Fruit fly (Drosophila melanogaster) Kc167 (cell line): ENCODE results near the gene Rnb.

Source experiments
- Myc ChIP-seq: fragments of >200 bp; optimal IDR thresholded peaks from 2 replicates; lab custom pipeline; 2017; ENCODE audit warnings: missing external identifiers
- Sin3A ChIP-seq: fragments of >200 bp; optimal IDR thresholded peaks from 2 replicates; lab custom pipeline; 2018; ENCODE audit warnings: missing external identifiers
- h ChIP-seq: fragments of >200 bp; optimal IDR thresholded peaks from 3 replicates; lab custom pipeline; 2018; ENCODE audit warnings: missing external identifiers
- insv ChIP-seq: fragments of >200 bp; optimal IDR thresholded peaks from 3 replicates; lab custom pipeline; 2018; ENCODE audit warnings: missing external identifiers
- psq ChIP-seq: fragments of >200 bp; optimal IDR thresholded peaks from 2 replicates; lab custom pipeline; 2017; ENCODE audit warnings: missing external identifiers
- ttk ChIP-seq: sonication (Bioruptor generic); optimal IDR thresholded peaks from 2 replicates; lab custom pipeline; 2017; ENCODE audit warnings: missing external identifiers

Gene Rnb

dm6 chr3R:29798966-29799680 is at the start of gene Rnb, which contains the start of gene Drice:
Gene Rnb, minus strand, starts transcription at chr3R:29799354.
Gene Drice, plus strand, starts transcription at chr3R:29799658.
- TF ChIP-seq h (lab: Kevin White, UChicago) (no peak), ttk (lab: Kevin White, UChicago) (no peak), Myc (lab: Kevin White, UChicago) (no peak), psq (lab: Kevin White, UChicago) (no peak), insv (lab: Kevin White, UChicago) (no peak), Sin3A (lab: Kevin White, UChicago) (no peak)

- TF ChIP-seq insv (lab: Kevin White, UChicago) = no peak
- no peak for TF ChIP-seq Myc (lab: Kevin White, UChicago)
- no peak for TF ChIP-seq ttk (lab: Kevin White, UChicago)
- TF ChIP-seq psq (lab: Kevin White, UChicago) = no peak
- TF ChIP-seq Sin3A (lab: Kevin White, UChicago) = no peak
- no peak for TF ChIP-seq h (lab: Kevin White, UChicago)
These were observed 48.0 kb upstream of the Rnb start for dm6 chr3R:29847126-29847525.

dm6 chr3R:29841293-29841791 is 42.2 kb upstream of the Rnb start, which contains the start of gene Cad99C:
Gene Cad99C, plus strand, starts transcription at chr3R:29841657.
- TF ChIP-seq Sin3A (lab: Kevin White, UChicago) = no peak
- no peak for TF ChIP-seq insv (lab: Kevin White, UChicago)
- TF ChIP-seq ttk (lab: Kevin White, UChicago) = no peak

- TF ChIP-seq psq (lab: Kevin White, UChicago) = no peak
- TF ChIP-seq ttk (lab: Kevin White, UChicago) = no peak
- TF ChIP-seq h (lab: Kevin White, UChicago) = no peak
- no peak for TF ChIP-seq insv (lab: Kevin White, UChicago)
- no peak for TF ChIP-seq Myc (lab: Kevin White, UChicago)
- no peak for TF ChIP-seq Sin3A (lab: Kevin White, UChicago)
These were observed 40.7 kb upstream of the Rnb start for dm6 chr3R:29839707-29840311.

dm6 chr3R:29838751-29839150 is 39.6 kb upstream of the Rnb start:
- no peak for TF ChIP-seq psq (lab: Kevin White, UChicago)
- no peak for TF ChIP-seq Myc (lab: Kevin White, UChicago)
- TF ChIP-seq h (lab: Kevin White, UChicago) = no peak
- TF ChIP-seq insv (lab: Kevin White, UChicago) = no peak
- no peak for TF ChIP-seq ttk (lab: Kevin White, UChicago)
- TF ChIP-seq Sin3A (lab: Kevin White, UChicago) = no peak

- TF ChIP-seq ttk (lab: Kevin White, UChicago) (no peak), insv (lab: Kevin White, UChicago) (no peak)
These were observed 38.6 kb upstream of the Rnb start for dm6 chr3R:29837771-29838170.

dm6 chr3R:29836188-29836587 is 37.0 kb upstream of the Rnb start, which contains the start of gene CG42592:
Gene CG42592, minus strand, starts transcription at chr3R:29836288.
- TF ChIP-seq ttk (lab: Kevin White, UChicago) (no peak), Sin3A (lab: Kevin White, UChicago) (no peak), insv (lab: Kevin White, UChicago) (no peak), h (lab: Kevin White, UChicago) (no peak), Myc (lab: Kevin White, UChicago) (no peak), psq (lab: Kevin White, UChicago) (no peak)

- no peak for TF ChIP-seq Myc (lab: Kevin White, UChicago)
- TF ChIP-seq Sin3A (lab: Kevin White, UChicago) = no peak
- TF ChIP-seq h (lab: Kevin White, UChicago) = no peak
- no peak for TF ChIP-seq ttk (lab: Kevin White, UChicago)
- TF ChIP-seq psq (lab: Kevin White, UChicago) = no peak
- TF ChIP-seq insv (lab: Kevin White, UChicago) = no peak
These were observed 36.5 kb upstream of the Rnb start, which contains the start of gene Prtl99C for dm6 chr3R:29835710-29836049. Gene Prtl99C, plus strand, starts transcription at chr3R:29835950.

dm6 chr3R:29834759-29835709 is 35.9 kb upstream of the Rnb start, which contains the start of gene Atg16:
Gene Atg16, minus strand, starts transcription at chr3R:29835101.
- TF ChIP-seq ttk (lab: Kevin White, UChicago) = no peak
- TF ChIP-seq psq (lab: Kevin White, UChicago) = no peak
- no peak for TF ChIP-seq Sin3A (lab: Kevin White, UChicago)
- no peak for TF ChIP-seq Myc (lab: Kevin White, UChicago)
- no peak for TF ChIP-seq h (lab: Kevin White, UChicago)
- TF ChIP-seq insv (lab: Kevin White, UChicago) = no peak

- TF ChIP-seq Myc (lab: Kevin White, UChicago) (no peak), h (lab: Kevin White, UChicago) (no peak), psq (lab: Kevin White, UChicago) (no peak), insv (lab: Kevin White, UChicago) (no peak), ttk (lab: Kevin White, UChicago) (no peak), Sin3A (lab: Kevin White, UChicago) (no peak)
These were observed 31.8 kb upstream of the Rnb start for dm6 chr3R:29830925-29831324.
